Fruit fly (Drosophila melanogaster) whole organism, embryonic: Measurements from ENCODE around the gene ATPsynG.

Source experiments
- Bteb2 ChIP-seq: fragments of 200-800 bp; sonication (Bioruptor generic); optimal IDR thresholded peaks from 2 replicates; lab custom pipeline; 2016; ENCODE audit warnings: missing biosample characterization, missing genetic modification characterization
- CG10267 ChIP-seq: fragments of 200-800 bp; sonication (Bioruptor generic); optimal IDR thresholded peaks from 2 replicates; lab custom pipeline; 2018; ENCODE audit warnings: missing biosample characterization, mild to moderate bottlenecking, missing genetic modification characterization, moderate library complexity
- CG11560 ChIP-seq: fragments of 200-800 bp; sonication (Bioruptor generic); IDR thresholded peaks from 3 replicates; pipeline ENCODE4 v1.3.6; 2022; ENCODE audit warnings: missing biosample characterization, missing genetic modification characterization
- CG12391 ChIP-seq: fragments of 200-800 bp; sonication (Bioruptor generic); optimal IDR thresholded peaks from 3 replicates; lab custom pipeline; 2018; ENCODE audit warnings: missing biosample characterization, mild to moderate bottlenecking, missing genetic modification characterization, moderate library complexity
- CG14014 ChIP-seq: fragments of 200-800 bp; sonication (Bioruptor generic); IDR thresholded peaks from 2 replicates; pipeline ENCODE4 v1.3.6; 2022; ENCODE audit warnings: missing biosample characterization, missing genetic modification characterization
- CG15696 ChIP-seq: fragments of 200-800 bp; sonication (Bioruptor generic); optimal IDR thresholded peaks from 2 replicates; lab custom pipeline; 2019; ENCODE audit warnings: missing biosample characterization, mild to moderate bottlenecking, missing genetic modification characterization, moderate library complexity
- CG18764 ChIP-seq: fragments of 200-800 bp; sonication (Bioruptor generic); optimal IDR thresholded peaks from 3 replicates; lab custom pipeline; 2016; ENCODE audit warnings: missing biosample characterization, missing genetic modification characterization
- CG2129 ChIP-seq: fragments of 200-800 bp; sonication (Bioruptor generic); IDR thresholded peaks from 2 replicates; pipeline ENCODE4 v1.3.6; 2022; ENCODE audit warnings: missing biosample characterization, missing genetic modification characterization; ENCODE audit not compliant: partially characterized antibody
- CG2202 ChIP-seq: fragments of 200-800 bp; sonication (Bioruptor generic); optimal IDR thresholded peaks from 2 replicates; lab custom pipeline; 2018; ENCODE audit warnings: missing biosample characterization, mild to moderate bottlenecking, missing genetic modification characterization
- CG2712 ChIP-seq: fragments of 200-800 bp; optimal IDR thresholded peaks from 3 replicates; lab custom pipeline; 2019; ENCODE audit warnings: missing biosample characterization, mild to moderate bottlenecking, missing genetic modification characterization, moderate library complexity
- CG30403 ChIP-seq: fragments of 200-800 bp; sonication (Bioruptor generic); optimal IDR thresholded peaks from 3 replicates; lab custom pipeline; 2016; ENCODE audit warnings: missing biosample characterization, missing genetic modification characterization
- CG31441 ChIP-seq: fragments of 200-800 bp; sonication (Bioruptor generic); IDR thresholded peaks from 2 replicates; pipeline ENCODE4 v1.3.6; 2022; ENCODE audit warnings: missing biosample characterization, missing genetic modification characterization
- CG4820 ChIP-seq: fragments of 200-800 bp; sonication (Bioruptor generic); optimal IDR thresholded peaks from 3 replicates; lab custom pipeline; 2016; ENCODE audit warnings: missing biosample characterization, missing genetic modification characterization
- CG9437 ChIP-seq: fragments of 200-800 bp; sonication (Bioruptor generic); optimal IDR thresholded peaks from 2 replicates; lab custom pipeline; 2018; ENCODE audit warnings: missing biosample characterization, mild to moderate bottlenecking, missing genetic modification characterization
- CrebB ChIP-seq: fragments of 200-800 bp; sonication (Bioruptor generic); optimal IDR thresholded peaks from 3 replicates; lab custom pipeline; 2018; ENCODE audit warnings: missing biosample characterization, mild to moderate bottlenecking, missing genetic modification characterization
- Dip3 ChIP-seq: fragments of 200-800 bp; sonication (Bioruptor generic); optimal IDR thresholded peaks from 3 replicates; lab custom pipeline; 2016; ENCODE audit warnings: missing biosample characterization, missing genetic modification characterization
- Dp ChIP-seq: fragments of 200-800 bp; sonication (Bioruptor generic); optimal IDR thresholded peaks from 2 replicates; lab custom pipeline; 2018; ENCODE audit warnings: missing biosample characterization, mild to moderate bottlenecking, missing genetic modification characterization, moderate library complexity
- Drgx ChIP-seq: fragments of 200-800 bp; sonication (Bioruptor generic); IDR thresholded peaks from 2 replicates; pipeline ENCODE4 v1.3.6; 2022; ENCODE audit warnings: missing biosample characterization, missing genetic modification characterization
- Ets97D ChIP-seq: fragments of 200-800 bp; sonication (Bioruptor generic); optimal IDR thresholded peaks from 3 replicates; lab custom pipeline; 2016; ENCODE audit warnings: missing biosample characterization, missing genetic modification characterization
- Fer1 ChIP-seq: fragments of 200-800 bp; sonication (Bioruptor generic); optimal IDR thresholded peaks from 2 replicates; lab custom pipeline; 2017; ENCODE audit warnings: missing biosample characterization, mild to moderate bottlenecking, missing genetic modification characterization
- HLH54F ChIP-seq: fragments of 200-800 bp; sonication (Bioruptor generic); optimal IDR thresholded peaks from 3 replicates; lab custom pipeline; 2016; ENCODE audit warnings: missing biosample characterization, missing genetic modification characterization
- Hmx ChIP-seq: fragments of 200-800 bp; sonication (Bioruptor generic); optimal IDR thresholded peaks from 2 replicates; lab custom pipeline; 2016; ENCODE audit warnings: missing biosample characterization, missing genetic modification characterization
- Hr3 ChIP-seq: fragments of 200-800 bp; sonication (Bioruptor generic); optimal IDR thresholded peaks from 3 replicates; lab custom pipeline; 2016; ENCODE audit warnings: missing biosample characterization, missing genetic modification characterization
- MBD-R2 ChIP-seq: fragments of 200-800 bp; sonication (Bioruptor generic); IDR thresholded peaks from 2 replicates; pipeline ENCODE4 v1.3.6; 2022; ENCODE audit warnings: missing biosample characterization, missing genetic modification characterization
- Mrtf ChIP-seq: fragments of 200-800 bp; sonication (Bioruptor generic); IDR thresholded peaks from 3 replicates; pipeline ENCODE4 v1.3.6; 2022; ENCODE audit warnings: missing biosample characterization, missing genetic modification characterization
- Rfx ChIP-seq: fragments of 200-800 bp; sonication (Bioruptor generic); IDR thresholded peaks from 2 replicates; pipeline ENCODE4 v1.3.6; 2022; ENCODE audit warnings: missing biosample characterization, missing genetic modification characterization
- Rx ChIP-seq: fragments of 200-800 bp; sonication (Bioruptor generic); IDR thresholded peaks from 2 replicates; pipeline ENCODE4 v1.3.6; 2022; ENCODE audit warnings: missing biosample characterization, missing genetic modification characterization
- Spps ChIP-seq: fragments of 200-800 bp; sonication (Bioruptor generic); optimal IDR thresholded peaks from 2 replicates; lab custom pipeline; 2018; ENCODE audit warnings: missing biosample characterization, mild to moderate bottlenecking, missing genetic modification characterization
- Usf ChIP-seq: fragments of 200-800 bp; sonication (Bioruptor generic); optimal IDR thresholded peaks from 2 replicates; lab custom pipeline; 2017; ENCODE audit warnings: missing genotype, missing biosample characterization, missing genetic modification characterization
- az2 ChIP-seq: fragments of 200-800 bp; sonication (Bioruptor generic); optimal IDR thresholded peaks from 3 replicates; lab custom pipeline; 2016; ENCODE audit warnings: missing biosample characterization, missing genetic modification characterization
- bab2 ChIP-seq: fragments of 200-800 bp; sonication (Bioruptor generic); optimal IDR thresholded peaks from 2 replicates; lab custom pipeline; 2016; ENCODE audit warnings: missing biosample characterization, missing genetic modification characterization
- cad ChIP-seq: fragments of >200 bp; optimal IDR thresholded peaks from 2 replicates; lab custom pipeline; 2017; ENCODE audit warnings: missing biosample characterization, missing genetic modification characterization
- cg ChIP-seq: fragments of 200-800 bp; sonication (Bioruptor generic); optimal IDR thresholded peaks from 3 replicates; lab custom pipeline; 2019; ENCODE audit warnings: missing biosample characterization, mild to moderate bottlenecking, missing genetic modification characterization, moderate library complexity
- disco-r ChIP-seq: fragments of 200-800 bp; sonication (Bioruptor generic); optimal IDR thresholded peaks from 2 replicates; lab custom pipeline; 2016; ENCODE audit warnings: missing biosample characterization, missing genetic modification characterization
- fd64A ChIP-seq: fragments of 200-800 bp; sonication (Bioruptor generic); optimal IDR thresholded peaks from 3 replicates; lab custom pipeline; 2018; ENCODE audit warnings: missing biosample characterization, mild to moderate bottlenecking, missing genetic modification characterization
- gcm ChIP-seq: fragments of 200-800 bp; sonication (Bioruptor generic); optimal IDR thresholded peaks from 2 replicates; lab custom pipeline; 2019; ENCODE audit warnings: missing biosample characterization, mild to moderate bottlenecking, missing genetic modification characterization, moderate library complexity
- kay ChIP-seq: fragments of 200-800 bp; sonication (Bioruptor generic); optimal IDR thresholded peaks from 2 replicates; lab custom pipeline; 2016; ENCODE audit warnings: missing biosample characterization, missing genetic modification characterization
- klu ChIP-seq: fragments of 200-800 bp; sonication (Bioruptor generic); IDR thresholded peaks from 2 replicates; pipeline ENCODE4 v1.3.6; 2022; ENCODE audit warnings: missing biosample characterization, missing genetic modification characterization
- nmo ChIP-seq: fragments of 200-800 bp; sonication (Bioruptor generic); optimal IDR thresholded peaks from 2 replicates; lab custom pipeline; 2018; ENCODE audit warnings: missing biosample characterization, mild to moderate bottlenecking, missing genetic modification characterization, moderate library complexity
- pho ChIP-seq: fragments of 200-800 bp; sonication (Bioruptor generic); optimal IDR thresholded peaks from 2 replicates; lab custom pipeline; 2016; ENCODE audit warnings: missing biosample characterization, missing genetic modification characterization
- phol ChIP-seq: fragments of 200-800 bp; sonication (Bioruptor generic); optimal IDR thresholded peaks from 3 replicates; lab custom pipeline; 2018; ENCODE audit warnings: missing biosample characterization, mild to moderate bottlenecking, missing genetic modification characterization, moderate library complexity
- pnt ChIP-seq: fragments of 200-800 bp; sonication (Bioruptor generic); optimal IDR thresholded peaks from 3 replicates; lab custom pipeline; 2016; ENCODE audit warnings: missing biosample characterization, missing genetic modification characterization
- prd ChIP-seq, 3 experiments: fragments of >200 bp in 2 of 3; fragments of 200-800 bp in 1 of 3; sonication (Bioruptor generic) in 1 of 3; optimal IDR thresholded peaks in 2 of 3; IDR thresholded peaks in 1 of 3; 2 replicates in 2 of 3; 3 replicates in 1 of 3; pipeline versions ENCODE4 v1.3.6 to Lab custom; 2017 to 2022; ENCODE audit warnings: missing biosample characterization in 1 of 3, missing genetic modification characterization in 1 of 3
- ranshi ChIP-seq: fragments of 200-800 bp; sonication (Bioruptor generic); IDR thresholded peaks from 2 replicates; pipeline ENCODE4 v1.3.6; 2022; ENCODE audit warnings: missing biosample characterization, missing genetic modification characterization
- sim ChIP-seq: fragments of 200-800 bp; sonication (Bioruptor generic); IDR thresholded peaks from 2 replicates; pipeline ENCODE4 v1.3.6; 2022; ENCODE audit warnings: missing biosample characterization, missing genetic modification characterization
- slou ChIP-seq: fragments of 200-800 bp; sonication (Bioruptor generic); optimal IDR thresholded peaks from 3 replicates; lab custom pipeline; 2016; ENCODE audit warnings: missing biosample characterization, missing genetic modification characterization
- tin ChIP-seq: fragments of 200-800 bp; sonication (Bioruptor generic); optimal IDR thresholded peaks from 3 replicates; lab custom pipeline; 2016; ENCODE audit warnings: missing biosample characterization, missing genetic modification characterization
- ttk ChIP-seq: fragments of 200-800 bp; sonication (Bioruptor generic); IDR thresholded peaks from 2 replicates; pipeline ENCODE4 v2.1.2; 2022; ENCODE audit warnings: missing biosample characterization, missing genetic modification characterization
- wdn ChIP-seq: fragments of 200-800 bp; sonication (Bioruptor generic); IDR thresholded peaks from 2 replicates; pipeline ENCODE4 v1.3.6; 2022; ENCODE audit warnings: missing biosample characterization, missing genetic modification characterization
- zf30C ChIP-seq: fragments of 200-800 bp; sonication (Bioruptor generic); optimal IDR thresholded peaks from 3 replicates; lab custom pipeline; 2018; ENCODE audit warnings: missing biosample characterization, mild to moderate bottlenecking, missing genetic modification characterization
- zfh2 ChIP-seq: fragments of 200-800 bp; sonication (Bioruptor generic); optimal IDR thresholded peaks from 2 replicates; lab custom pipeline; 2016; ENCODE audit warnings: missing biosample characterization, missing genetic modification characterization

The ATPsynG gene

dm6 chr2L:10987370-10987853 lies 11.2 kb upstream of the ATPsynG start, which contains the start of the genes piwi and CG12253 (continued):
- TF ChIP-seq Rx (GFP tag; lab: Robert Waterston, UW) (no peak), HLH54F (GFP tag; lab: Kevin White, UChicago) (peak; percentile 49), Bteb2 (GFP tag; lab: Kevin White, UChicago) (peak; percentile 32), CG11560 (tag; lab: Robert Waterston, UW) (0 out of 3 replicates have a peak, but pooled peaks have one; percentile 51), pho (GFP tag; lab: Kevin White, UChicago) (peak; percentile 64), cad (GFP tag; lab: Kevin White, UChicago) (no peak), Spps (tag; lab: Kevin White, UChicago) (peak; percentile 14), az2 (GFP tag; lab: Kevin White, UChicago) (peak; percentile 74), Hmx (GFP tag; lab: Kevin White, UChicago) (no peak), CG2202 (tag; lab: Kevin White, UChicago) (peak; percentile 40), nmo (GFP tag; lab: Kevin White, UChicago) (peak; percentile 80), Hr3 (GFP tag; lab: Kevin White, UChicago) (peak; percentile 84), tin (peak; percentile 37), CG2129 (GFP tag; lab: Robert Waterston, UW) (no peak), disco-r (GFP tag; lab: Kevin White, UChicago) (no peak), CG2712 (tag; lab: Kevin White, UChicago) (peak; percentile 76), pnt (GFP tag; lab: Kevin White, UChicago) (no peak), wdn (GFP tag; lab: Robert Waterston, UW) (peak; percentile 61; the same call in 1 of the 2 replicates), Drgx (GFP tag; lab: Robert Waterston, UW) (0 out of 2 replicates have a peak, but pooled peaks have one; percentile 11), Dip3 (GFP tag; lab: Kevin White, UChicago) (peak; percentile 25), CG15696 (tag; lab: Kevin White, UChicago) (peak; percentile 37), Dp (GFP tag; lab: Kevin White, UChicago) (peak; percentile 40), CG12391 (tag; lab: Kevin White, UChicago) (peak; percentile 93), ttk (peak; percentile 87), zfh2 (GFP tag; lab: Kevin White, UChicago) (peak; percentile 28), slou (GFP tag; lab: Kevin White, UChicago) (peak; percentile 52), klu (GFP tag; lab: Robert Waterston, UW) (peak; percentile 78; the same call in 1 of the 2 replicates), Mrtf (GFP tag; lab: Robert Waterston, UW) (no peak; the same call in 2 of the 3 replicates), CG31441 (GFP tag; lab: Robert Waterston, UW) (no peak), ranshi (GFP tag; lab: Robert Waterston, UW) (peak; percentile 77; the same call in 1 of the 2 replicates), Fer1 (GFP tag; lab: Kevin White, UChicago) (peak; percentile 20), gcm (GFP tag; lab: Kevin White, UChicago) (no peak), MBD-R2 (GFP tag; lab: Robert Waterston, UW) (peak; percentile 49), prd (optimal IDR thresholded peaks at IDR 0.05; lab: Kevin White, UChicago) (no peak), prd (GFP tag; IDR thresholded peaks at IDR 0.05; lab: Robert Waterston, UW) (peak; percentile 44; the same call in 2 of the 3 replicates), CG4820 (GFP tag; lab: Kevin White, UChicago) (peak; percentile 14), CrebB (tag; lab: Kevin White, UChicago) (peak; percentile 8), cg (GFP tag; lab: Kevin White, UChicago) (no peak), bab2 (GFP tag; lab: Kevin White, UChicago) (peak; percentile 50), CG18764 (GFP tag; lab: Kevin White, UChicago) (peak; percentile 90), CG14014 (GFP tag; lab: Robert Waterston, UW) (peak; percentile 66; the same call in 1 of the 2 replicates), Usf (GFP tag; lab: Kevin White, UChicago) (peak; percentile 52), CG10267 (peak; percentile 71), sim (GFP tag; lab: Robert Waterston, UW) (peak; percentile 64; the same call in 1 of the 2 replicates), Rfx (GFP tag; lab: Robert Waterston, UW) (peak; percentile 83), CG9437 (peak; percentile 72), phol (peak; percentile 80), Ets97D (GFP tag; lab: Kevin White, UChicago) (peak; percentile 26), zf30C (GFP tag; lab: Kevin White, UChicago) (peak; percentile 39), kay (GFP tag; lab: Kevin White, UChicago) (peak; percentile 29), fd64A (GFP tag; lab: Kevin White, UChicago) (no peak), CG30403 (peak; percentile 93)
